Worm (Caenorhabditis elegans) whole organism, L4/young adult: Measurements from ENCODE around the gene F49F1.12.
A peak's percentile ranks its signal among the peaks of the same experiment; 100 is the strongest.

Source experiments
- W03F9.2 ChIP-seq: fragments of 150-350 bp; optimal IDR thresholded peaks from 2 replicates; lab custom pipeline; 2014; ENCODE audit warnings: missing biosample characterization, missing genetic modification characterization
- dao-5 ChIP-seq: sonication (generic microtip); optimal IDR thresholded peaks from 2 replicates; lab custom pipeline; 2016; ENCODE audit warnings: missing genotype, missing genetic modification characterization, moderate library complexity, missing compliant biosample characterization
- him-1 ChIP-seq: sonication (generic microtip); optimal IDR thresholded peaks from 2 replicates; lab custom pipeline; 2016; ENCODE audit warnings: missing genotype, missing genetic modification reagents, missing genetic modification characterization, missing compliant biosample characterization

Gene F49F1.12

ce11 chrIV:4112387-4112786 is 30.5 kb downstream of the F49F1.12 start, which contains the start of gene F49F1.14:
Gene F49F1.14, minus strand, starts transcription at chrIV:4112487.
- no peak for TF ChIP-seq W03F9.2
- no peak for TF ChIP-seq dao-5
- no peak for TF ChIP-seq him-1 (tag; lab: Kevin White, UChicago)

ce11 chrIV:4108767-4109166 is 34.1 kb downstream of the F49F1.12 start, which contains the start of gene C35B1.7:
Gene C35B1.7, plus strand, starts transcription at chrIV:4109067.
- TF ChIP-seq him-1 (tag; lab: Kevin White, UChicago) (no peak), W03F9.2 (no peak), dao-5 (no peak)

- TF ChIP-seq dao-5 (no peak), W03F9.2 (no peak), him-1 (tag; lab: Kevin White, UChicago) (no peak)
These were observed 40.2 kb downstream of the F49F1.12 start, which contains the start of gene ubc-1 for ce11 chrIV:4102720-4103119. Gene ubc-1, plus strand, starts transcription at chrIV:4103020.

ce11 chrIV:4099773-4100172 is 43.1 kb downstream of the F49F1.12 start:
- TF ChIP-seq dao-5: no peak
- no peak for TF ChIP-seq him-1 (tag; lab: Kevin White, UChicago)

ce11 chrIV:4096940-4097339 is 45.9 kb downstream of the F49F1.12 start:
- TF ChIP-seq W03F9.2: no peak
- no peak for TF ChIP-seq dao-5
- no peak for TF ChIP-seq him-1 (tag; lab: Kevin White, UChicago)

- no peak for TF ChIP-seq W03F9.2
- TF ChIP-seq dao-5: no peak
- TF ChIP-seq him-1 (tag; lab: Kevin White, UChicago): no peak
These were observed 48.5 kb downstream of the F49F1.12 start for ce11 chrIV:4094364-4094763.

- TF ChIP-seq dao-5 (no peak), him-1 (tag; lab: Kevin White, UChicago) (peak; percentile 11), W03F9.2 (no peak)
These were observed 49.8 kb downstream of the F49F1.12 start for ce11 chrIV:4093087-4093486.
